Fruit fly (Drosophila melanogaster): ENCODE results near the gene CG6712.
A peak's percentile ranks its signal among the peaks of the same experiment; 100 is the strongest.

CG6712 gene

DNA sequence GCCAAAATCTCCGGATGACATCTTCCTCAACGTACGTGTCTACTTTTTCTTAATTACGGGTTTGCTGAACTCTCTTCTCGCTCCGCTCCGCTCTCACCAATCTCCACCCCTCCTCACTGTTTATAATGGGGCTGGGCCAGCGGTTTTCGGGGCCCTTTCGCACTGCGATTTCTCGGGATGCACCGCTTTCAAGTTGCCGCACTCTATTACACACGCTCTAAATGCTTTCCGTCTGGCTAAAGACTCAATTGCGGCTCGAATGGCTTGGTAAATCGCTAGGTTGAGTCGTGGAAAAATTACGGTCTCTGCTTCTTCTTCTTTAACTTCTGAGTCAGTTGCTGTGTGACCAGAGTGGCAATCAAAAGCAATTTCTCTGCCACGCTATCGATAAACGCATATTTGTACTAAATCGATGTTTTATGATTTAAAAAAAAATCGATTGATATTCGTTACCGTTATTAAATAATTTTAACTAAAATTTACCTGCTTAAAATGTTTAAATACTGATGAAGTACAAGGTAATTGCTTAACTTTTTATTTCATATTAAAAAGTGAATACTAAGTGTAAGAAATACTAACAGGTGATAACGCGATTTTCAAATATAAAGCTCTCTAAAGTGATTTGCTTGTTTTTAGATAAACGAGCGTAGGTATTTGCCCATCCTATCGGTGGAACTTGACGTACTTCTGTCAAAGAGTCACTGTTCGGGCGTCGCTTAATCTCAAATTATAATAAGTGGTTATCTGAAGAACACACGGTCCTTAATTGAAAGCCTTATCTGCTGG is 12.7 kb upstream of the CG6712 start, which contains the start of the genes Rab6 and Phae1 (continued):
- TF ChIP-seq CG3847 (GFP tag; IDR thresholded peaks at IDR 0.05), result peak; percentile 30; the same call in 1 of the 2 replicates
- TF ChIP-seq her (GFP tag; optimal IDR thresholded peaks at IDR 0.05), result peak; percentile 6
- TF ChIP-seq Kr (GFP tag; optimal IDR thresholded peaks at IDR 0.05), result no peak
- peak; percentile 67 for TF ChIP-seq Dp (GFP tag; optimal IDR thresholded peaks at IDR 0.05)
- TF ChIP-seq Dref (GFP tag; IDR thresholded peaks at IDR 0.05), result peak; percentile 88
- TF ChIP-seq Sin3A (optimal IDR thresholded peaks at IDR 0.05), result peak; percentile 45
- no peak for TF ChIP-seq CG15011 (GFP tag; optimal IDR thresholded peaks at IDR 0.05)
- no peak for TF ChIP-seq grau (tag; optimal IDR thresholded peaks at IDR 0.05)
- TF ChIP-seq YL-1 (GFP tag; optimal IDR thresholded peaks at IDR 0.05), result peak; percentile 88
- no peak for TF ChIP-seq CG2120 (GFP tag; optimal IDR thresholded peaks at IDR 0.05)
- peak; percentile 73 for TF ChIP-seq CG16813 (GFP tag; IDR thresholded peaks at IDR 0.05; ENCODE audit: partially characterized antibody)
- TF ChIP-seq Asciz (GFP tag; optimal IDR thresholded peaks at IDR 0.05), result no peak
- TF ChIP-seq Hand (GFP tag; optimal IDR thresholded peaks at IDR 0.05), result no peak
- TF ChIP-seq slbo (GFP tag; IDR thresholded peaks at IDR 0.05), result no peak
- TF ChIP-seq Rfx (GFP tag; IDR thresholded peaks at IDR 0.05), result no peak; the same call in 1 of the 2 replicates
- no peak for TF ChIP-seq CG9876 (GFP tag; optimal IDR thresholded peaks at IDR 0.05)
- TF ChIP-seq NK7.1 (GFP tag; optimal IDR thresholded peaks at IDR 0.05), result no peak
- no peak for TF ChIP-seq HmgD (GFP tag; optimal IDR thresholded peaks at IDR 0.05)
- TF ChIP-seq gsb (GFP tag; IDR thresholded peaks at IDR 0.05), result no peak
- no peak for TF ChIP-seq cad (GFP tag; optimal IDR thresholded peaks at IDR 0.05)
- TF ChIP-seq Dip2 (GFP tag; IDR thresholded peaks at IDR 0.05), result no peak
- TF ChIP-seq Camta (GFP tag; optimal IDR thresholded peaks at IDR 0.05), result no peak
- no peak for TF ChIP-seq Nf-YA (GFP tag; IDR thresholded peaks at IDR 0.05)
- TF ChIP-seq sd (tag; optimal IDR thresholded peaks at IDR 0.05), result peak; percentile 86
- TF ChIP-seq gro (GFP tag; optimal IDR thresholded peaks at IDR 0.05), result peak; percentile 29
- TF ChIP-seq CG33213 (GFP tag; optimal IDR thresholded peaks at IDR 0.05), result no peak
- peak; percentile 62; the same call in 1 of the 3 replicates for TF ChIP-seq zen2 (GFP tag; IDR thresholded peaks at IDR 0.05; ENCODE audit: partially characterized antibody)
- TF ChIP-seq pho (GFP tag; optimal IDR thresholded peaks at IDR 0.05), result no peak
- TF ChIP-seq ssp (GFP tag; IDR thresholded peaks at IDR 0.05), result no peak
- TF ChIP-seq CG1602 (GFP tag; optimal IDR thresholded peaks at IDR 0.05), result no peak
- TF ChIP-seq Ptx1 (GFP tag; IDR thresholded peaks at IDR 0.05), result no peak
- peak; percentile 27 for TF ChIP-seq CG10462 (GFP tag; optimal IDR thresholded peaks at IDR 0.05)
- no peak for TF ChIP-seq pnt (GFP tag; optimal IDR thresholded peaks at IDR 0.05)
- no peak for TF ChIP-seq CG31388 (GFP tag; optimal IDR thresholded peaks at IDR 0.05)
- TF ChIP-seq Dek (tag; optimal IDR thresholded peaks at IDR 0.05), result no peak
- peak; percentile 94 for TF ChIP-seq kay (GFP tag; optimal IDR thresholded peaks at IDR 0.05)
- no peak for TF ChIP-seq zfh2 (GFP tag; optimal IDR thresholded peaks at IDR 0.05)
- no peak for TF ChIP-seq Aef1 (GFP tag; IDR thresholded peaks at IDR 0.05)
- TF ChIP-seq schlank (tag; optimal IDR thresholded peaks at IDR 0.05), result no peak
- no peak for TF ChIP-seq CG7372 (GFP tag; IDR thresholded peaks at IDR 0.05)
- TF ChIP-seq prd (optimal IDR thresholded peaks at IDR 0.05), result no peak
- TF ChIP-seq prd (GFP tag; IDR thresholded peaks at IDR 0.05), result no peak
- peak; percentile 87 for TF ChIP-seq Bgb (GFP tag; IDR thresholded peaks at IDR 0.05; ENCODE audit: partially characterized antibody)
- TF ChIP-seq NFAT (GFP tag; IDR thresholded peaks at IDR 0.05), result peak; percentile 62; the same call in 1 of the 2 replicates
- TF ChIP-seq fru (optimal IDR thresholded peaks at IDR 0.05), result no peak
- TF ChIP-seq HLH54F (GFP tag; optimal IDR thresholded peaks at IDR 0.05), result no peak
- TF ChIP-seq Dll (GFP tag; IDR thresholded peaks at IDR 0.05; ENCODE audit: partially characterized antibody), result peak; percentile 83
- no peak for TF ChIP-seq CG8765 (GFP tag; IDR thresholded peaks at IDR 0.05)
- TF ChIP-seq Sox100B (GFP tag; optimal IDR thresholded peaks at IDR 0.05), result no peak
- no peak for TF ChIP-seq bigmax (GFP tag; optimal IDR thresholded peaks at IDR 0.05)
- TF ChIP-seq fd102C (GFP tag; optimal IDR thresholded peaks at IDR 0.05), result no peak
- no peak for TF ChIP-seq org-1 (GFP tag; optimal IDR thresholded peaks at IDR 0.05)

Data from whole organism, embryonic.